Worm (Caenorhabditis elegans) whole organism, mixed stage, embryonic: ENCODE measurements around the gene C18H7.7.

Experiments used
- M03D4.4 ChIP-seq: sonication (generic microtip); optimal IDR thresholded peaks from 2 replicates; lab custom pipeline; 2017; ENCODE audit warnings: mild to moderate bottlenecking, missing genetic modification characterization, missing compliant biosample characterization
- bed-3 ChIP-seq: fragments of 200-800 bp; sonication (Bioruptor generic); optimal IDR thresholded peaks from 3 replicates; lab custom pipeline; 2018; ENCODE audit warnings: mild to moderate bottlenecking, missing genetic modification characterization, moderate library complexity, missing compliant biosample characterization
- blmp-1 ChIP-seq: fragments of 150-350 bp; optimal IDR thresholded peaks from 2 replicates; lab custom pipeline; 2014; ENCODE audit warnings: missing biosample characterization, missing genetic modification characterization
- ceh-43 ChIP-seq: fragments of 200-800 bp; sonication (Bioruptor generic); optimal IDR thresholded peaks from 2 replicates; lab custom pipeline; 2018; ENCODE audit warnings: mild to moderate bottlenecking, missing genetic modification characterization, moderate library complexity, missing compliant biosample characterization
- ceh-83 ChIP-seq: fragments of 200-800 bp; sonication (Bioruptor generic); optimal IDR thresholded peaks from 2 replicates; lab custom pipeline; 2018; ENCODE audit warnings: mild to moderate bottlenecking, missing genetic modification characterization, missing compliant biosample characterization
- ces-1 ChIP-seq: fragments of 150-350 bp; optimal IDR thresholded peaks from 2 replicates; lab custom pipeline; 2014; ENCODE audit warnings: missing biosample characterization, missing genetic modification reagents, missing genetic modification characterization
- cnd-1 ChIP-seq: fragments of 200-800 bp; sonication (Bioruptor generic); optimal IDR thresholded peaks from 2 replicates; lab custom pipeline; 2018; ENCODE audit warnings: mild to moderate bottlenecking, missing genetic modification characterization, missing compliant biosample characterization
- drap-1 ChIP-seq: fragments of 200-800 bp; sonication (Bioruptor generic); optimal IDR thresholded peaks from 3 replicates; lab custom pipeline; 2018; ENCODE audit warnings: mild to moderate bottlenecking, missing genetic modification characterization, missing compliant biosample characterization
- elt-1 ChIP-seq: sonication (generic microtip); optimal IDR thresholded peaks from 2 replicates; lab custom pipeline; 2017; ENCODE audit warnings: missing genetic modification characterization, mild to moderate bottlenecking, missing compliant biosample characterization, antibody characterized with exemption, moderate library complexity, borderline replicate concordance; ENCODE audit not compliant: insufficient read depth
- elt-3 ChIP-seq: fragments of 150-350 bp; optimal IDR thresholded peaks from 2 replicates; lab custom pipeline; 2014; ENCODE audit warnings: missing biosample characterization, missing genetic modification characterization
- flh-1 ChIP-seq: fragments of 200-800 bp; sonication (Bioruptor generic); optimal IDR thresholded peaks from 2 replicates; lab custom pipeline; 2018; ENCODE audit warnings: mild to moderate bottlenecking, missing genetic modification characterization, moderate library complexity, missing compliant biosample characterization
- ham-2 ChIP-seq: fragments of 200-800 bp; sonication (Bioruptor generic); optimal IDR thresholded peaks from 2 replicates; lab custom pipeline; 2018; ENCODE audit warnings: mild to moderate bottlenecking, missing genetic modification characterization, missing compliant biosample characterization
- hlh-1 ChIP-seq: fragments of 150-350 bp; optimal IDR thresholded peaks from 2 replicates; lab custom pipeline; 2014; ENCODE audit warnings: missing biosample characterization, missing genetic modification reagents, missing genetic modification characterization
- lin-32 ChIP-seq: fragments of 200-800 bp; sonication (Bioruptor generic); optimal IDR thresholded peaks from 2 replicates; lab custom pipeline; 2018; ENCODE audit warnings: mild to moderate bottlenecking, missing genetic modification characterization, missing compliant biosample characterization
- mab-5 ChIP-seq: fragments of 150-350 bp; optimal IDR thresholded peaks from 2 replicates; lab custom pipeline; 2014; ENCODE audit warnings: missing biosample characterization, missing genetic modification characterization
- mep-1 ChIP-seq: fragments of 150-350 bp; optimal IDR thresholded peaks from 2 replicates; lab custom pipeline; 2017; ENCODE audit warnings: missing biosample characterization, missing genetic modification reagents, missing genetic modification characterization, inconsistent platforms
- mls-2 ChIP-seq: sonication (generic microtip); optimal IDR thresholded peaks from 2 replicates; lab custom pipeline; 2016; ENCODE audit warnings: mild to moderate bottlenecking, missing genetic modification characterization, moderate library complexity, missing compliant biosample characterization
- nhr-12 ChIP-seq: fragments of 150-350 bp; optimal IDR thresholded peaks from 2 replicates; lab custom pipeline; 2014; ENCODE audit warnings: missing biosample characterization, missing genetic modification characterization
- nhr-2 ChIP-seq: fragments of 150-350 bp; optimal IDR thresholded peaks from 2 replicates; lab custom pipeline; 2014; ENCODE audit warnings: missing biosample characterization, missing genetic modification characterization
- nhr-237 ChIP-seq: fragments of 150-350 bp; optimal IDR thresholded peaks from 2 replicates; lab custom pipeline; 2014; ENCODE audit warnings: missing biosample characterization, missing genetic modification characterization
- pha-4 ChIP-seq: fragments of 150-350 bp; optimal IDR thresholded peaks from 2 replicates; lab custom pipeline; 2018; ENCODE audit warnings: missing biosample characterization, missing genetic modification reagents, missing genetic modification characterization
- sem-2 ChIP-seq: fragments of 200-800 bp; sonication (Bioruptor generic); optimal IDR thresholded peaks from 2 replicates; lab custom pipeline; 2018; ENCODE audit warnings: mild to moderate bottlenecking, missing genetic modification characterization, missing compliant biosample characterization
- snpc-4 ChIP-seq: fragments of 150-350 bp; optimal IDR thresholded peaks from 2 replicates; lab custom pipeline; 2014; ENCODE audit warnings: missing biosample characterization, missing genetic modification characterization
- sptf-1 ChIP-seq: sonication (generic microtip); optimal IDR thresholded peaks from 2 replicates; lab custom pipeline; 2017; ENCODE audit warnings: mild to moderate bottlenecking, missing genetic modification characterization, moderate library complexity, missing compliant biosample characterization
- tbx-8 ChIP-seq: fragments of 200-800 bp; sonication (Bioruptor generic); optimal IDR thresholded peaks from 2 replicates; lab custom pipeline; 2018; ENCODE audit warnings: mild to moderate bottlenecking, missing genetic modification characterization, moderate library complexity, missing compliant biosample characterization
- unc-120 ChIP-seq: sonication (generic microtip); optimal IDR thresholded peaks from 2 replicates; lab custom pipeline; 2017; ENCODE audit warnings: missing genetic modification characterization, missing compliant biosample characterization; ENCODE audit not compliant: poor library complexity, severe bottlenecking
- unc-39 ChIP-seq: fragments of 150-350 bp; optimal IDR thresholded peaks from 2 replicates; lab custom pipeline; 2014; ENCODE audit warnings: missing biosample characterization, missing genetic modification characterization
- unc-62 ChIP-seq: fragments of 150-350 bp; optimal IDR thresholded peaks from 2 replicates; lab custom pipeline; 2014; ENCODE audit warnings: missing biosample characterization, missing genetic modification reagents, missing genetic modification characterization
- zip-8 ChIP-seq: fragments of 150-350 bp; optimal IDR thresholded peaks from 2 replicates; lab custom pipeline; 2014; ENCODE audit warnings: missing biosample characterization, missing genetic modification characterization
- ztf-11 ChIP-seq: fragments of 150-350 bp; optimal IDR thresholded peaks from 2 replicates; lab custom pipeline; 2014; ENCODE audit warnings: missing biosample characterization, missing genetic modification characterization

The C18H7.7 gene

DNA sequence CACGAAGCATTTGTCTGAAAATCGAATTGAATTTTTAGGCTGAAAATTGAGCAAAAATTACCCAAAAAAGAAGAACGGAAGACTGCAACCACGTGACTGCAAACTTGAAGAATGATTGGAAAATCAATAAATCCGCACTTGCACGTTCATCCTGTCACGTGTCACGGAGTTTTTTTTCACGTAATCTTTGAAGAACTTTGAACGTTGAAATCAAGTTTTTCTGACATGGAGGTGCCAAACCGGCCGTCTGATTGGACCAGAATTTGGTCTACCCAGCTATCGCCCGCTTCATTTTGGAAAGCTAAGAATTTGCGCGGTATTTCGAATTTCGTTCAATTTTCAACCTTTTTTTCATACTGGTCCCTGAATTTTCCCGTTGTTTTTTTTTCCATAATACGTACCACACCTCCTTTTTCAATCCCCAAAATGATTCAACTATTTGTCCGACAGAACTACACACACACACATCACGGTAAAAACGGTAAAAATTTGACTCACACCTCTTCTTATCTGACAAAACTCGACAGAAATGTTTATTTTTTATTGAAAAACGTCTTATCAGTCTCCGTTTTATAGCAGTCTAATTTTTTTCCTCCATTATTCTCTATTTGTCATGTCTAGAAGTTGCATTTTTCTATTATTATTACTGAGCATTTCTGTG lies at the start of gene C18H7.7, which contains the start of gene C18H7.11:
Gene C18H7.7, minus strand, starts transcription at position 101 of the 661 bp plus-strand sequence.
Gene C18H7.11, plus strand, starts transcription at position 611 of the 661 bp plus-strand sequence.
- TF ChIP-seq unc-39 (tag; lab: Kevin White, UChicago), result no peak
- no peak for TF ChIP-seq ceh-43 (GFP tag; lab: Kevin White, UChicago)
- no peak for TF ChIP-seq hlh-1 (tag; lab: Kevin White, UChicago)
- no peak for TF ChIP-seq elt-3 (tag; lab: Kevin White, UChicago)
- no peak for TF ChIP-seq flh-1 (GFP tag; lab: Kevin White, UChicago)
- TF ChIP-seq, all 35 proteins: peak for 0

DNA sequence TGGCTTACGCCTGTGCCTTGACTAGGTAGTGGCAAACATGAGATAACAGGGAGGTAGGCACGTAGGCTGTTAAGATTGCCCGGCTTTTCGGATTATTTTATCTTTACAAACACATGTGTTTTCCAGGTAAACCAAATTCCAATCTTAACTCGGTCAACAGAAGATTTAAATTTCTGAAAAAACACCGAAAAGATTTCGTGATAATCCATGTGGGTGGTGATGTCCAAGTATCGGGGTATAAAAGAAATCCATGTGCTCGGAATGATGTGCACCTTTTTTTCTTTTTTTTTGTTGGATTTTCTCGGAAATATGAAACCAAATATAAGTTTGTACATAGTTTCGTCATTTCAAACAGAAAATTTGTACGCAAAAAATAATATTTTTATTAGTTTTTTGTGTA lies 47.3 kb upstream of the C18H7.7 start:
- TF ChIP-seq ceh-83, result no peak
- no peak for TF ChIP-seq snpc-4 (tag; lab: Kevin White, UChicago)
- no peak for TF ChIP-seq nhr-237 (tag; lab: Kevin White, UChicago)
- TF ChIP-seq M03D4.4 (tag; lab: Kevin White, UChicago), result no peak
- TF ChIP-seq lin-32 (GFP tag; lab: Kevin White, UChicago), result no peak
- no peak for TF ChIP-seq unc-120
- TF ChIP-seq sptf-1 (tag; lab: Kevin White, UChicago), result no peak
- TF ChIP-seq drap-1 (GFP tag; lab: Kevin White, UChicago), result no peak
- TF ChIP-seq mls-2, result no peak
- no peak for TF ChIP-seq zip-8 (tag; lab: Kevin White, UChicago)
- no peak for TF ChIP-seq ces-1 (GFP tag; lab: Kevin White, UChicago)

DNA sequence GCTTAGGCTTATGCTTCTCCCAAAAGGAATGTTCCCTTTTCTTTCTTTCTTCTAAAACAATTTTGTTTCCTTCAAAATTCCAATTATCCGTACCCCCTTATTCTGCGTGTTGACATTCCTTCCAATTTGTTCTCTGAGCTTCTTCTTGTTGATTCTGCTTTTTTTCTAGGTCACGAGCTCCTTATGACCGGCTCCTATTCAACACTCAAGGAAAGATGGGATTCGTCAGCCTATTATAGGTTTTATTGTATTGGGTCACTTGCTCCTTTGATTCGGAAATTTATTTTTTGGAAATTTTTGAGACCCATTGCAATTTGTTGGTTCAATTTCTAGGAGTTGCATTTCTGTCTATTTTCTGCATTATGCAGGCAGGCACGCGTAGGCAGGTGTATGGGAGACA lies 43.0 kb upstream of the C18H7.7 start:
- TF ChIP-seq sem-2 (GFP tag; lab: Kevin White, UChicago) (no peak), unc-62 (no peak), ham-2 (GFP tag; lab: Kevin White, UChicago) (no peak), nhr-12 (tag; lab: Kevin White, UChicago) (no peak), cnd-1 (tag; lab: Kevin White, UChicago) (no peak), pha-4 (tag; lab: Kevin White, UChicago) (no peak), ceh-43 (GFP tag; lab: Kevin White, UChicago) (no peak), hlh-1 (tag; lab: Kevin White, UChicago) (no peak), unc-39 (tag; lab: Kevin White, UChicago) (no peak), elt-1 (no peak), tbx-8 (GFP tag; lab: Kevin White, UChicago) (no peak), mab-5 (tag; lab: Kevin White, UChicago) (no peak), mep-1 (tag; lab: Kevin White, UChicago) (no peak)
- TF ChIP-seq, all 35 proteins: peak for 0

DNA sequence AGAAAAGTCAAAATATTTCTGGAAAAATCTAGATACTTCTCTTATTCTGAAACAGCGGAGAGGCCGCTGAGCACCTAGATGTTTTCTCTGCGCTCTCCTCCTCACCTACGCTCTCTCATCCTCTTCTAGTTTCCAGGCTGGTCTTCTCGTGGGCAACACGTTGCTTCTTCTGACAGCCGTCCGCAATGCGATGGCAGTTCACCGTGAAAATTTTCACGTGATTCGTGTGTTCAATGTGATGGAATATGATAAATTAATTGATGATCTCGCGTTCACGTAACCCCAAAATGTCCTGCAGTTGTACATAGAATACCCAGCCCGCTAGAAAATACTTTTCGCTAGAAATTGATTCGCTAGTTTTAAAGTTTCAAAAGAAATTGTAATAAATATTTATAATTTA lies 37.4 kb upstream of the C18H7.7 start:
- TF ChIP-seq sem-2 (GFP tag; lab: Kevin White, UChicago) (no peak), ham-2 (GFP tag; lab: Kevin White, UChicago) (no peak), ceh-43 (GFP tag; lab: Kevin White, UChicago) (no peak), cnd-1 (tag; lab: Kevin White, UChicago) (no peak), ztf-11 (no peak), elt-3 (tag; lab: Kevin White, UChicago) (no peak), ceh-83 (no peak), blmp-1 (tag; lab: Kevin White, UChicago) (no peak)
- TF ChIP-seq, all 35 proteins: peak for 0

DNA sequence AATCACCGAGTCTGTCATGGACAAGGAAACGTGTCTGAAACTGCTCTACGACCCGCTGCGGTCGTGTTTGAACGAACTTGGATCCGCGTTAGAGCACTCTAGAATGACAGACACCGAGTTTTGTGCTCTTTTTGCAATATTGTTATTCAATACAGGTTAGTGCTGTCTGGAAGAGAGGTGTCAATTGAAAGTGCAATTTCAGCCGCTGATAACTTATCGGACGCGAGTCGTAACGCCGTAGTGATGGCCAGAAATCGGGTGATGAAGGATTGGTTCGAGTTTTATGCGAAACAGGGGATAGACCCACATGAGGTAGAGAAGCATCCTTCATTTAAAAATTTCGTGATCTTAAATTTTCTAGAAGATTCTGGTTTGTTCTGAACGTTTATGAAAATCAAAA lies 35.7 kb upstream of the C18H7.7 start:
- TF ChIP-seq lin-32 (GFP tag; lab: Kevin White, UChicago), result no peak
- no peak for TF ChIP-seq flh-1 (GFP tag; lab: Kevin White, UChicago)
- no peak for TF ChIP-seq ceh-83
- TF ChIP-seq mab-5 (tag; lab: Kevin White, UChicago), result no peak
- no peak for TF ChIP-seq drap-1 (GFP tag; lab: Kevin White, UChicago)
- TF ChIP-seq unc-62, result no peak
- TF ChIP-seq ztf-11, result no peak
- TF ChIP-seq mep-1 (tag; lab: Kevin White, UChicago), result no peak
- TF ChIP-seq nhr-2 (tag; lab: Kevin White, UChicago), result no peak
- TF ChIP-seq pha-4 (tag; lab: Kevin White, UChicago), result no peak
- TF ChIP-seq cnd-1 (tag; lab: Kevin White, UChicago), result no peak
- no peak for TF ChIP-seq unc-39 (tag; lab: Kevin White, UChicago)
- no peak for TF ChIP-seq ces-1 (GFP tag; lab: Kevin White, UChicago)
- no peak for TF ChIP-seq sem-2 (GFP tag; lab: Kevin White, UChicago)
- TF ChIP-seq tbx-8 (GFP tag; lab: Kevin White, UChicago), result no peak
- no peak for TF ChIP-seq zip-8 (tag; lab: Kevin White, UChicago)
- TF ChIP-seq bed-3 (GFP tag; lab: Kevin White, UChicago), result no peak
